Fruit fly (Drosophila melanogaster): ENCODE measurements around the gene Fbp1.

Fbp1 gene

dm6 chr3L:14125616-14126015 lies 27.8 kb upstream of the Fbp1 start:
- TF ChIP-seq CG14711 (tag; optimal IDR thresholded peaks at IDR 0.05) (no peak), pad (GFP tag; optimal IDR thresholded peaks at IDR 0.05) (no peak), cnc (optimal IDR thresholded peaks at IDR 0.05) (no peak), cic (GFP tag; optimal IDR thresholded peaks at IDR 0.05) (no peak), ovo (GFP tag; optimal IDR thresholded peaks at IDR 0.05) (no peak), CG33017 (tag; optimal IDR thresholded peaks at IDR 0.05) (no peak), toe (GFP tag; optimal IDR thresholded peaks at IDR 0.05) (no peak), CG11617 (GFP tag; optimal IDR thresholded peaks at IDR 0.05) (no peak), kay (GFP tag; ENCODE audit: borderline replicate concordance) (no peak)

- TF ChIP-seq CG1620 (GFP tag; optimal IDR thresholded peaks at IDR 0.05) (no peak), Crg-1 (GFP tag; optimal IDR thresholded peaks at IDR 0.05) (no peak), cic (GFP tag; optimal IDR thresholded peaks at IDR 0.05) (no peak), CG33017 (tag; optimal IDR thresholded peaks at IDR 0.05) (no peak), Hr96 (GFP tag; optimal IDR thresholded peaks at IDR 0.05) (no peak)
Measured at dm6 chr3L:14122048-14122447, 24.2 kb upstream of the Fbp1 start.

- TF ChIP-seq Mnt (GFP tag; optimal IDR thresholded peaks at IDR 0.05) (no peak), kay (GFP tag; ENCODE audit: borderline replicate concordance) (no peak), Crg-1 (GFP tag; optimal IDR thresholded peaks at IDR 0.05) (no peak), CG7101 (tag; optimal IDR thresholded peaks at IDR 0.05) (no peak), CG1620 (GFP tag; optimal IDR thresholded peaks at IDR 0.05) (no peak), Hr96 (GFP tag; optimal IDR thresholded peaks at IDR 0.05) (no peak), pad (GFP tag; optimal IDR thresholded peaks at IDR 0.05) (no peak)
Measured at dm6 chr3L:14118767-14119166, 20.9 kb upstream of the Fbp1 start.

dm6 chr3L:14114084-14114483 lies 16.2 kb upstream of the Fbp1 start:
- TF ChIP-seq tj (GFP tag; optimal IDR thresholded peaks at IDR 0.05), result no peak
- TF ChIP-seq Hr96 (GFP tag; optimal IDR thresholded peaks at IDR 0.05), result no peak
- TF ChIP-seq CG5204 (GFP tag; optimal IDR thresholded peaks at IDR 0.05), result no peak
- TF ChIP-seq bab1 (GFP tag; optimal IDR thresholded peaks at IDR 0.05), result no peak
- no peak for TF ChIP-seq pad (GFP tag; optimal IDR thresholded peaks at IDR 0.05)
- TF ChIP-seq CG7101 (tag; optimal IDR thresholded peaks at IDR 0.05), result no peak
- TF ChIP-seq cic (GFP tag; optimal IDR thresholded peaks at IDR 0.05), result no peak
- no peak for TF ChIP-seq Mnt (GFP tag; optimal IDR thresholded peaks at IDR 0.05)
- TF ChIP-seq Crg-1 (GFP tag; optimal IDR thresholded peaks at IDR 0.05), result no peak
- no peak for TF ChIP-seq CG11617 (GFP tag; optimal IDR thresholded peaks at IDR 0.05)
- TF ChIP-seq cnc (optimal IDR thresholded peaks at IDR 0.05), result no peak
- no peak for TF ChIP-seq CG1620 (GFP tag; optimal IDR thresholded peaks at IDR 0.05)
- no peak for TF ChIP-seq ovo (GFP tag; optimal IDR thresholded peaks at IDR 0.05)
- no peak for TF ChIP-seq CG33017 (tag; optimal IDR thresholded peaks at IDR 0.05)

- TF ChIP-seq CG7101 (tag; optimal IDR thresholded peaks at IDR 0.05), result no peak
- no peak for TF ChIP-seq cnc (optimal IDR thresholded peaks at IDR 0.05)
- no peak for TF ChIP-seq CG11617 (GFP tag; optimal IDR thresholded peaks at IDR 0.05)
- TF ChIP-seq CG14711 (tag; optimal IDR thresholded peaks at IDR 0.05), result no peak
- no peak for TF ChIP-seq bab1 (GFP tag; optimal IDR thresholded peaks at IDR 0.05)
- no peak for TF ChIP-seq Hr96 (GFP tag; optimal IDR thresholded peaks at IDR 0.05)
- TF ChIP-seq CG1620 (GFP tag; optimal IDR thresholded peaks at IDR 0.05), result no peak
Measured at dm6 chr3L:14112899-14113430, 15.1 kb upstream of the Fbp1 start.

- TF ChIP-seq CG1620 (GFP tag; optimal IDR thresholded peaks at IDR 0.05) (peak; percentile 73), Crg-1 (GFP tag; optimal IDR thresholded peaks at IDR 0.05) (no peak), tj (GFP tag; optimal IDR thresholded peaks at IDR 0.05) (no peak), Mnt (GFP tag; optimal IDR thresholded peaks at IDR 0.05) (peak; percentile 0), ovo (GFP tag; optimal IDR thresholded peaks at IDR 0.05) (peak; percentile 49), Clk (GFP tag; optimal IDR thresholded peaks at IDR 0.05) (no peak), CG11617 (GFP tag; optimal IDR thresholded peaks at IDR 0.05) (no peak), bab1 (GFP tag; optimal IDR thresholded peaks at IDR 0.05) (peak; percentile 85), pad (GFP tag; optimal IDR thresholded peaks at IDR 0.05) (peak; percentile 15), CG7101 (tag; optimal IDR thresholded peaks at IDR 0.05) (peak; percentile 44), Hr96 (GFP tag; optimal IDR thresholded peaks at IDR 0.05) (peak; percentile 60), toe (GFP tag; optimal IDR thresholded peaks at IDR 0.05) (peak; percentile 60)
Measured at dm6 chr3L:14111411-14111810, 13.6 kb upstream of the Fbp1 start.

dm6 chr3L:14109831-14110230 lies 12.0 kb upstream of the Fbp1 start:
- TF ChIP-seq CG7101 (tag; optimal IDR thresholded peaks at IDR 0.05) (no peak), Crg-1 (GFP tag; optimal IDR thresholded peaks at IDR 0.05) (no peak), pad (GFP tag; optimal IDR thresholded peaks at IDR 0.05) (no peak), CG33017 (tag; optimal IDR thresholded peaks at IDR 0.05) (no peak), CG7045 (GFP tag; optimal IDR thresholded peaks at IDR 0.05) (no peak), cic (GFP tag; optimal IDR thresholded peaks at IDR 0.05) (no peak)

dm6 chr3L:14108068-14108520 lies 10.2 kb upstream of the Fbp1 start, which contains the start of gene Sox21a:
Gene Sox21a, minus strand, starts transcription at chr3L:14108118.
- TF ChIP-seq kay (GFP tag; ENCODE audit: borderline replicate concordance) (no peak), CG33017 (tag; optimal IDR thresholded peaks at IDR 0.05) (no peak), CG7101 (tag; optimal IDR thresholded peaks at IDR 0.05) (no peak), CG11617 (GFP tag; optimal IDR thresholded peaks at IDR 0.05) (no peak), CG5204 (GFP tag; optimal IDR thresholded peaks at IDR 0.05) (no peak), Mnt (GFP tag; optimal IDR thresholded peaks at IDR 0.05) (no peak), ovo (GFP tag; optimal IDR thresholded peaks at IDR 0.05) (no peak), Clk (GFP tag; optimal IDR thresholded peaks at IDR 0.05) (no peak), CG14711 (tag; optimal IDR thresholded peaks at IDR 0.05) (no peak), cnc (optimal IDR thresholded peaks at IDR 0.05) (no peak), toe (GFP tag; optimal IDR thresholded peaks at IDR 0.05) (no peak), CG7045 (GFP tag; optimal IDR thresholded peaks at IDR 0.05) (no peak), CG1620 (GFP tag; optimal IDR thresholded peaks at IDR 0.05) (no peak), cic (GFP tag; optimal IDR thresholded peaks at IDR 0.05) (no peak), pad (GFP tag; optimal IDR thresholded peaks at IDR 0.05) (no peak), tj (GFP tag; optimal IDR thresholded peaks at IDR 0.05) (no peak), bab1 (GFP tag; optimal IDR thresholded peaks at IDR 0.05) (no peak), Crg-1 (GFP tag; optimal IDR thresholded peaks at IDR 0.05) (no peak), CG12768 (GFP tag; optimal IDR thresholded peaks at IDR 0.05) (no peak)

Measured in whole organism, adult.